Worm (Caenorhabditis elegans): ENCODE results near the gene gck-3.

gck-3 gene

ce11 chrV:17951172-17951999, 15.3 kb downstream of the gck-3 start, which contains the start of gene Y59A8B.24 (continued):
- no peak for TF ChIP-seq fkh-2 (tag; optimal IDR thresholded peaks at IDR 0.05)
- no peak for TF ChIP-seq ceh-9 (tag; optimal IDR thresholded peaks at IDR 0.05)
- TF ChIP-seq nhr-11 (tag; optimal IDR thresholded peaks at IDR 0.05): peak; percentile 78
- TF ChIP-seq fos-1 (tag; optimal IDR thresholded peaks at IDR 0.05): no peak
- peak; percentile 67 for TF ChIP-seq ama-1 (optimal IDR thresholded peaks at IDR 0.05)
- no peak for TF ChIP-seq nhr-67 (tag; optimal IDR thresholded peaks at IDR 0.05)
- TF ChIP-seq daf-12 (tag; optimal IDR thresholded peaks at IDR 0.05): no peak
- no peak for TF ChIP-seq mml-1 (tag; optimal IDR thresholded peaks at IDR 0.05)

ce11 chrV:17949093-17949492, 17.6 kb downstream of the gck-3 start, which contains the start of gene dpy-21:
TSS of gene dpy-21 (minus strand) at chrV:17949193.
- TF ChIP-seq nhr-43 (tag; optimal IDR thresholded peaks at IDR 0.05; ENCODE audit: poor library complexity, severe bottlenecking): no peak
- no peak for TF ChIP-seq nhr-76 (tag; optimal IDR thresholded peaks at IDR 0.05)
- no peak for TF ChIP-seq ceh-82 (tag; optimal IDR thresholded peaks at IDR 0.05)
- TF ChIP-seq fkh-2 (tag; optimal IDR thresholded peaks at IDR 0.05): no peak
- no peak for TF ChIP-seq nhr-237 (tag; optimal IDR thresholded peaks at IDR 0.05)
- no peak for TF ChIP-seq pha-4 (tag; optimal IDR thresholded peaks at IDR 0.05)
- no peak for TF ChIP-seq elt-2 (tag; optimal IDR thresholded peaks at IDR 0.05)
- TF ChIP-seq nhr-28 (tag; optimal IDR thresholded peaks at IDR 0.05): no peak

ce11 chrV:17948036-17948691, 18.5 kb downstream of the gck-3 start:
- TF ChIP-seq zag-1 (tag; optimal IDR thresholded peaks at IDR 0.05): no peak
- no peak for TF ChIP-seq pha-4 (tag; optimal IDR thresholded peaks at IDR 0.05)
- TF ChIP-seq skn-1 (tag; optimal IDR thresholded peaks at IDR 0.05): no peak
- TF ChIP-seq hmg-11 (tag; optimal IDR thresholded peaks at IDR 0.05): peak; percentile 5
- TF ChIP-seq ama-1 (optimal IDR thresholded peaks at IDR 0.05): no peak

ce11 chrV:17947266-17947665, 19.4 kb downstream of the gck-3 start:
- no peak for TF ChIP-seq elt-1 (tag; optimal IDR thresholded peaks at IDR 0.05)
- no peak for TF ChIP-seq jun-1 (tag; optimal IDR thresholded peaks at IDR 0.05)
- no peak for TF ChIP-seq lsy-12 (tag; optimal IDR thresholded peaks at IDR 0.05)
- no peak for TF ChIP-seq sea-2 (GFP tag; optimal IDR thresholded peaks at IDR 0.05)
- TF ChIP-seq elt-2 (tag; optimal IDR thresholded peaks at IDR 0.05): no peak
- TF ChIP-seq snpc-4 (tag; optimal IDR thresholded peaks at IDR 0.05): no peak
- no peak for TF ChIP-seq nhr-11 (tag; optimal IDR thresholded peaks at IDR 0.05)
- no peak for TF ChIP-seq R02D3.7 (tag; optimal IDR thresholded peaks at IDR 0.05)

ce11 chrV:17945460-17945859, 21.2 kb downstream of the gck-3 start:
- TF ChIP-seq lin-39 (tag; optimal IDR thresholded peaks at IDR 0.05) (no peak), nhr-43 (tag; optimal IDR thresholded peaks at IDR 0.05; ENCODE audit: poor library complexity, severe bottlenecking) (no peak), lsy-12 (tag; optimal IDR thresholded peaks at IDR 0.05) (no peak), pha-4 (tag; optimal IDR thresholded peaks at IDR 0.05) (no peak), nhr-23 (tag; optimal IDR thresholded peaks at IDR 0.05) (no peak), fos-1 (tag; optimal IDR thresholded peaks at IDR 0.05) (no peak), nhr-12 (tag; optimal IDR thresholded peaks at IDR 0.05) (no peak), tbx-2 (tag; optimal IDR thresholded peaks at IDR 0.05) (no peak), ztf-11 (tag; optimal IDR thresholded peaks at IDR 0.05) (no peak), ceh-28 (tag; optimal IDR thresholded peaks at IDR 0.05) (no peak), nhr-77 (tag; optimal IDR thresholded peaks at IDR 0.05) (no peak), nhr-28 (tag; optimal IDR thresholded peaks at IDR 0.05) (no peak), ama-1 (optimal IDR thresholded peaks at IDR 0.05) (no peak)
